Fruit fly (Drosophila melanogaster): ENCODE data around the gene UBL3.

The UBL3 gene

dm6 chrX:15818608-15819184 lies 34.3 kb downstream of the UBL3 start:
- no peak for TF ChIP-seq CG17801 (GFP tag; optimal IDR thresholded peaks at IDR 0.05; ENCODE audit: partially characterized antibody)

- no peak for TF ChIP-seq CG17801 (GFP tag; optimal IDR thresholded peaks at IDR 0.05; ENCODE audit: partially characterized antibody)
These were observed 35.2 kb downstream of the UBL3 start for dm6 chrX:15817823-15818222.

dm6 chrX:15816905-15817304 lies 36.1 kb downstream of the UBL3 start:
- TF ChIP-seq CG17801 (GFP tag; optimal IDR thresholded peaks at IDR 0.05; ENCODE audit: partially characterized antibody) = no peak

dm6 chrX:15816127-15816526 lies 36.8 kb downstream of the UBL3 start:
- TF ChIP-seq CG17801 (GFP tag; optimal IDR thresholded peaks at IDR 0.05; ENCODE audit: partially characterized antibody) = no peak

- TF ChIP-seq CG17801 (GFP tag; optimal IDR thresholded peaks at IDR 0.05; ENCODE audit: partially characterized antibody) = no peak
These were observed 38.5 kb downstream of the UBL3 start for dm6 chrX:15814485-15814884.

- TF ChIP-seq CG17801 (GFP tag; optimal IDR thresholded peaks at IDR 0.05; ENCODE audit: partially characterized antibody) = no peak
These were observed 39.8 kb downstream of the UBL3 start for dm6 chrX:15813224-15813623.

- no peak for TF ChIP-seq CG17801 (GFP tag; optimal IDR thresholded peaks at IDR 0.05; ENCODE audit: partially characterized antibody)
These were observed 40.4 kb downstream of the UBL3 start for dm6 chrX:15812615-15812995.

dm6 chrX:15811666-15812614 lies 41.0 kb downstream of the UBL3 start:
- TF ChIP-seq CG17801 (GFP tag; optimal IDR thresholded peaks at IDR 0.05; ENCODE audit: partially characterized antibody) = peak; percentile 84

dm6 chrX:15809255-15809654 lies 43.7 kb downstream of the UBL3 start, which contains the start of gene CG8509:
CG8509 (plus strand) TSS chrX:15809555.
- TF ChIP-seq CG17801 (GFP tag; optimal IDR thresholded peaks at IDR 0.05; ENCODE audit: partially characterized antibody) = no peak

dm6 chrX:15807915-15808314 lies 45.1 kb downstream of the UBL3 start:
- TF ChIP-seq CG17801 (GFP tag; optimal IDR thresholded peaks at IDR 0.05; ENCODE audit: partially characterized antibody) = no peak

- TF ChIP-seq CG17801 (GFP tag; optimal IDR thresholded peaks at IDR 0.05; ENCODE audit: partially characterized antibody) = no peak
These were observed 47.5 kb downstream of the UBL3 start for dm6 chrX:15805523-15805922.

dm6 chrX:15804790-15805189 lies 48.2 kb downstream of the UBL3 start:
- no peak for TF ChIP-seq CG17801 (GFP tag; optimal IDR thresholded peaks at IDR 0.05; ENCODE audit: partially characterized antibody)

- TF ChIP-seq CG17801 (GFP tag; optimal IDR thresholded peaks at IDR 0.05; ENCODE audit: partially characterized antibody) = no peak
These were observed 49.0 kb downstream of the UBL3 start, which contains the start of the genes PGRP-LE and sd for dm6 chrX:15803764-15804563. PGRP-LE (minus strand) TSS chrX:15803880. sd (plus strand) TSS chrX:15804370.

- TF ChIP-seq CG17801 (GFP tag; optimal IDR thresholded peaks at IDR 0.05; ENCODE audit: partially characterized antibody) = peak; percentile 6
These were observed 49.9 kb downstream of the UBL3 start for dm6 chrX:15802880-15803650.

All from ovary, adult (tissue).